Fruit fly (Drosophila melanogaster): ENCODE measurements around the gene mthl7.

mthl7 gene

dm6 chr3L:8153206-8153996 lies 26.9 kb downstream of the mthl7 start (continued):
- peak; percentile 46 for TF ChIP-seq CG5245 (GFP tag; optimal IDR thresholded peaks at IDR 0.05)
- TF ChIP-seq salm (tag; optimal IDR thresholded peaks at IDR 0.05), result peak; percentile 1
- TF ChIP-seq Dek (tag; optimal IDR thresholded peaks at IDR 0.05), result no peak
- TF ChIP-seq Nf-YB (GFP tag; optimal IDR thresholded peaks at IDR 0.05), result no peak
- peak; percentile 47; the same call in 1 of the 2 replicates for TF ChIP-seq Awh (GFP tag; IDR thresholded peaks at IDR 0.05)
- TF ChIP-seq CG2889 (GFP tag; IDR thresholded peaks at IDR 0.05), result peak; percentile 31; the same call in 1 of the 3 replicates
- TF ChIP-seq CG9437 (GFP tag; optimal IDR thresholded peaks at IDR 0.05), result peak; percentile 43
- TF ChIP-seq Dfd (GFP tag; optimal IDR thresholded peaks at IDR 0.05), result no peak
- no peak for TF ChIP-seq tup (GFP tag; optimal IDR thresholded peaks at IDR 0.05)
- no peak for TF ChIP-seq CG30020 (tag; optimal IDR thresholded peaks at IDR 0.05)
- TF ChIP-seq dmrt11E (tag; optimal IDR thresholded peaks at IDR 0.05), result no peak
- TF ChIP-seq CG3838 (GFP tag; optimal IDR thresholded peaks at IDR 0.05), result no peak
- no peak for TF ChIP-seq Kr (GFP tag; optimal IDR thresholded peaks at IDR 0.05)
- TF ChIP-seq Hey (tag; optimal IDR thresholded peaks at IDR 0.05), result no peak
- TF ChIP-seq Ada2b (GFP tag; IDR thresholded peaks at IDR 0.05), result peak; percentile 50
- peak; percentile 33 for TF ChIP-seq CG18599 (GFP tag; optimal IDR thresholded peaks at IDR 0.05)
- TF ChIP-seq CG17361 (GFP tag; IDR thresholded peaks at IDR 0.05), result 0 out of 3 replicates have a peak, but pooled peaks have one; percentile 29
- peak; percentile 36 for TF ChIP-seq nmo (GFP tag; optimal IDR thresholded peaks at IDR 0.05)
- TF ChIP-seq CG17829 (tag; optimal IDR thresholded peaks at IDR 0.05), result no peak
- peak; percentile 4 for TF ChIP-seq Chrac-16 (GFP tag; optimal IDR thresholded peaks at IDR 0.05)
- peak; percentile 20 for TF ChIP-seq CG9817 (tag; optimal IDR thresholded peaks at IDR 0.05)
- peak; percentile 10 for TF ChIP-seq gsb-n (tag; optimal IDR thresholded peaks at IDR 0.05)
- no peak for TF ChIP-seq br (optimal IDR thresholded peaks at IDR 0.05)
- TF ChIP-seq hbn (GFP tag; IDR thresholded peaks at IDR 0.05; ENCODE audit: partially characterized antibody), result no peak
- no peak for TF ChIP-seq Taf1 (GFP tag; IDR thresholded peaks at IDR 0.05)
- TF ChIP-seq lmd (GFP tag; IDR thresholded peaks at IDR 0.05), result peak; percentile 59
- TF ChIP-seq danr (GFP tag; IDR thresholded peaks at IDR 0.05), result 0 out of 2 replicates have a peak, but pooled peaks have one; percentile 23
- TF ChIP-seq CG10565 (GFP tag; optimal IDR thresholded peaks at IDR 0.05), result no peak
- peak; percentile 71 for TF ChIP-seq HLH3B (GFP tag; IDR thresholded peaks at IDR 0.05)
- no peak for TF ChIP-seq pb (GFP tag; optimal IDR thresholded peaks at IDR 0.05)
- TF ChIP-seq ems (GFP tag; optimal IDR thresholded peaks at IDR 0.05), result peak; percentile 12
- TF ChIP-seq tin (GFP tag; optimal IDR thresholded peaks at IDR 0.05), result peak; percentile 58
- peak; percentile 43 for TF ChIP-seq ewg (GFP tag; optimal IDR thresholded peaks at IDR 0.05)
- peak; percentile 65 for TF ChIP-seq Blimp-1 (GFP tag; optimal IDR thresholded peaks at IDR 0.05)
- TF ChIP-seq wor (GFP tag; IDR thresholded peaks at IDR 0.05), result peak; percentile 39; the same call in 1 of the 2 replicates
- TF ChIP-seq sima (GFP tag; optimal IDR thresholded peaks at IDR 0.05), result no peak
- no peak for TF ChIP-seq tx (GFP tag; optimal IDR thresholded peaks at IDR 0.05)
- peak; percentile 31 for TF ChIP-seq CG10274 (GFP tag; optimal IDR thresholded peaks at IDR 0.05)
- no peak for TF ChIP-seq CG7372 (GFP tag; IDR thresholded peaks at IDR 0.05)
- peak; percentile 46; the same call in 1 of the 2 replicates for TF ChIP-seq ranshi (GFP tag; IDR thresholded peaks at IDR 0.05)
- TF ChIP-seq Tbp (GFP tag; optimal IDR thresholded peaks at IDR 0.05), result no peak
- TF ChIP-seq CG18619 (GFP tag; optimal IDR thresholded peaks at IDR 0.05), result peak; percentile 30
- no peak for TF ChIP-seq ato (GFP tag; IDR thresholded peaks at IDR 0.05; ENCODE audit: partially characterized antibody)
- peak; percentile 32; the same call in 1 of the 3 replicates for TF ChIP-seq gce (GFP tag; IDR thresholded peaks at IDR 0.05)
- no peak for TF ChIP-seq CG13287 (GFP tag; IDR thresholded peaks at IDR 0.05; ENCODE audit: partially characterized antibody)
- no peak for TF ChIP-seq CG1792 (GFP tag; optimal IDR thresholded peaks at IDR 0.05)
- TF ChIP-seq pum (GFP tag; optimal IDR thresholded peaks at IDR 0.05), result peak; percentile 54
- TF ChIP-seq CG33213 (GFP tag; optimal IDR thresholded peaks at IDR 0.05), result peak; percentile 41
- TF ChIP-seq CG11504 (tag; optimal IDR thresholded peaks at IDR 0.05), result peak; percentile 80
